Worm (Caenorhabditis elegans): ENCODE measurements around the gene B0303.16.

Gene B0303.16

ce11 chrIII:8704765-8705164 lies at the start of gene B0303.16:
TSS of gene B0303.16 (plus strand) at chrIII:8705065.
- no peak for TF ChIP-seq unc-62 (GFP tag; optimal IDR thresholded peaks at IDR 0.05)

- no peak for TF ChIP-seq unc-62 (GFP tag; optimal IDR thresholded peaks at IDR 0.05)
These were observed 49.5 kb upstream of the B0303.16 start for ce11 chrIII:8655412-8655811.

ce11 chrIII:8656055-8656454 lies 48.8 kb upstream of the B0303.16 start:
- TF ChIP-seq unc-62 (GFP tag; optimal IDR thresholded peaks at IDR 0.05) = no peak

ce11 chrIII:8656957-8657356 lies 47.9 kb upstream of the B0303.16 start:
- no peak for TF ChIP-seq unc-62 (GFP tag; optimal IDR thresholded peaks at IDR 0.05)

- TF ChIP-seq unc-62 (GFP tag; optimal IDR thresholded peaks at IDR 0.05) = no peak
These were observed 47.0 kb upstream of the B0303.16 start for ce11 chrIII:8657676-8658366.

ce11 chrIII:8658367-8658761 lies 46.5 kb upstream of the B0303.16 start:
- no peak for TF ChIP-seq unc-62 (GFP tag; optimal IDR thresholded peaks at IDR 0.05)

ce11 chrIII:8663143-8663542 lies 41.7 kb upstream of the B0303.16 start:
- no peak for TF ChIP-seq unc-62 (GFP tag; optimal IDR thresholded peaks at IDR 0.05)

ce11 chrIII:8664897-8665388 lies 39.9 kb upstream of the B0303.16 start, which contains the start of gene F22B7.1:
TSS of gene F22B7.1 (plus strand) at chrIII:8665338.
- no peak for TF ChIP-seq unc-62 (GFP tag; optimal IDR thresholded peaks at IDR 0.05)

ce11 chrIII:8667382-8667781 lies 37.5 kb upstream of the B0303.16 start, which contains the start of gene dpy-19:
TSS of gene dpy-19 (minus strand) at chrIII:8667482.
- TF ChIP-seq unc-62 (GFP tag; optimal IDR thresholded peaks at IDR 0.05) = no peak

- no peak for TF ChIP-seq unc-62 (GFP tag; optimal IDR thresholded peaks at IDR 0.05)
These were observed 36.1 kb upstream of the B0303.16 start for ce11 chrIII:8668717-8669116.

ce11 chrIII:8674980-8675485 lies 29.8 kb upstream of the B0303.16 start, which contains the start of gene pgl-2:
TSS of gene pgl-2 (minus strand) at chrIII:8675435.
- TF ChIP-seq unc-62 (GFP tag; optimal IDR thresholded peaks at IDR 0.05) = no peak

ce11 chrIII:8678371-8678770 lies 26.5 kb upstream of the B0303.16 start:
- TF ChIP-seq unc-62 (GFP tag; optimal IDR thresholded peaks at IDR 0.05) = no peak

ce11 chrIII:8683679-8684263 lies 21.1 kb upstream of the B0303.16 start, which contains the start of gene fli-1:
TSS of gene fli-1 (minus strand) at chrIII:8683736.
- TF ChIP-seq unc-62 (GFP tag; optimal IDR thresholded peaks at IDR 0.05) = no peak

- no peak for TF ChIP-seq unc-62 (GFP tag; optimal IDR thresholded peaks at IDR 0.05)
These were observed 20.4 kb upstream of the B0303.16 start, which contains the start of gene anmt-1 for ce11 chrIII:8684421-8684820. TSS of gene anmt-1 (plus strand) at chrIII:8684808.

ce11 chrIII:8685590-8686240 lies 19.1 kb upstream of the B0303.16 start:
- no peak for TF ChIP-seq unc-62 (GFP tag; optimal IDR thresholded peaks at IDR 0.05)

- TF ChIP-seq unc-62 (GFP tag; optimal IDR thresholded peaks at IDR 0.05) = no peak
These were observed 16.4 kb upstream of the B0303.16 start, which contains the start of gene hadb-1 for ce11 chrIII:8688438-8688946. TSS of gene hadb-1 (minus strand) at chrIII:8688488.
